Fruit fly (Drosophila melanogaster) whole organism, embryonic: ENCODE data around the gene G6P.

Source experiments
- Bgb ChIP-seq: fragments of 200-800 bp; sonication (Bioruptor generic); IDR thresholded peaks from 2 replicates; pipeline ENCODE4 v1.3.6; 2022; ENCODE audit warnings: missing biosample characterization, missing genetic modification characterization; ENCODE audit not compliant: partially characterized antibody
- C15 ChIP-seq: fragments of 200-800 bp; sonication (Bioruptor generic); IDR thresholded peaks from 3 replicates; pipeline ENCODE4 v1.3.6; 2022; ENCODE audit warnings: missing biosample characterization, missing genetic modification characterization
- CG1024 ChIP-seq: fragments of 200-800 bp; sonication (Bioruptor generic); IDR thresholded peaks from 2 replicates; pipeline ENCODE4 v1.3.6; 2022; ENCODE audit warnings: missing biosample characterization, missing genetic modification characterization
- CG11696 ChIP-seq: fragments of 200-800 bp; sonication (Bioruptor generic); IDR thresholded peaks from 2 replicates; pipeline ENCODE4 v1.3.6; 2022; ENCODE audit warnings: missing biosample characterization, missing genetic modification characterization
- CG12391 ChIP-seq: fragments of 200-800 bp; sonication (Bioruptor generic); optimal IDR thresholded peaks from 3 replicates; lab custom pipeline; 2018; ENCODE audit warnings: missing biosample characterization, mild to moderate bottlenecking, missing genetic modification characterization, moderate library complexity
- CG1529 ChIP-seq: fragments of 200-800 bp; sonication (Bioruptor generic); optimal IDR thresholded peaks from 3 replicates; lab custom pipeline; 2018; ENCODE audit warnings: missing biosample characterization, missing genetic modification characterization
- CG15696 ChIP-seq: fragments of 200-800 bp; sonication (Bioruptor generic); optimal IDR thresholded peaks from 2 replicates; lab custom pipeline; 2019; ENCODE audit warnings: missing biosample characterization, mild to moderate bottlenecking, missing genetic modification characterization, moderate library complexity
- CG1602 ChIP-seq: fragments of 200-800 bp; sonication (Bioruptor generic); optimal IDR thresholded peaks from 3 replicates; lab custom pipeline; 2016; ENCODE audit warnings: missing biosample characterization, missing genetic modification characterization
- CG1647 ChIP-seq: fragments of 200-800 bp; sonication (Bioruptor generic); optimal IDR thresholded peaks from 3 replicates; lab custom pipeline; 2016; ENCODE audit warnings: missing biosample characterization, missing genetic modification characterization
- CG16813 ChIP-seq: fragments of 200-800 bp; sonication (Bioruptor generic); IDR thresholded peaks from 3 replicates; pipeline ENCODE4 v1.3.6; 2022; ENCODE audit warnings: missing biosample characterization, missing genetic modification characterization; ENCODE audit not compliant: partially characterized antibody
- CG17359 ChIP-seq: fragments of 200-800 bp; sonication (Bioruptor generic); optimal IDR thresholded peaks from 3 replicates; lab custom pipeline; 2018; ENCODE audit warnings: missing biosample characterization, mild to moderate bottlenecking, missing genetic modification characterization, moderate library complexity
- CG18011 ChIP-seq: fragments of 200-800 bp; sonication (Bioruptor generic); optimal IDR thresholded peaks from 2 replicates; lab custom pipeline; 2017; ENCODE audit warnings: missing biosample characterization, missing genetic modification characterization, mild to moderate bottlenecking, moderate library complexity, missing genotype
- CG30020 ChIP-seq: fragments of 200-800 bp; optimal IDR thresholded peaks from 2 replicates; lab custom pipeline; 2019; ENCODE audit warnings: missing biosample characterization, mild to moderate bottlenecking, missing genetic modification characterization, moderate library complexity
- CG34376 ChIP-seq: fragments of 200-800 bp; sonication (Bioruptor generic); optimal IDR thresholded peaks from 2 replicates; lab custom pipeline; 2018; ENCODE audit warnings: missing biosample characterization, mild to moderate bottlenecking, missing genetic modification characterization
- CG4360 ChIP-seq: fragments of 200-800 bp; sonication (Bioruptor generic); IDR thresholded peaks from 2 replicates; pipeline ENCODE4 v1.3.6; 2022; ENCODE audit warnings: missing biosample characterization, missing genetic modification characterization
- CG4617 ChIP-seq: fragments of 200-800 bp; sonication (Bioruptor generic); optimal IDR thresholded peaks from 3 replicates; lab custom pipeline; 2016; ENCODE audit warnings: missing biosample characterization, missing genetic modification characterization, borderline replicate concordance
- CG5245 ChIP-seq: fragments of 200-800 bp; sonication (Bioruptor generic); optimal IDR thresholded peaks from 3 replicates; lab custom pipeline; 2016; ENCODE audit warnings: missing biosample characterization, missing genetic modification characterization
- CG6765 ChIP-seq: fragments of 200-800 bp; sonication (Bioruptor generic); optimal IDR thresholded peaks from 3 replicates; lab custom pipeline; 2017; ENCODE audit warnings: missing biosample characterization, mild to moderate bottlenecking, missing genetic modification characterization
- CG8359 ChIP-seq: fragments of 200-800 bp; sonication (Bioruptor generic); optimal IDR thresholded peaks from 2 replicates; lab custom pipeline; 2017; ENCODE audit warnings: missing biosample characterization, mild to moderate bottlenecking, missing genetic modification characterization, borderline replicate concordance
- CG9932 ChIP-seq: fragments of 200-800 bp; sonication (Bioruptor generic); IDR thresholded peaks from 2 replicates; pipeline ENCODE4 v1.3.6; 2022; ENCODE audit warnings: missing biosample characterization, missing genetic modification characterization
- Lim3 ChIP-seq: fragments of 200-800 bp; sonication (Bioruptor generic); IDR thresholded peaks from 2 replicates; pipeline ENCODE4 v1.3.6; 2022; ENCODE audit warnings: missing biosample characterization, missing genetic modification characterization
- Lpt ChIP-seq: fragments of >200 bp; optimal IDR thresholded peaks from 2 replicates; lab custom pipeline; 2018; ENCODE audit warnings: missing biosample characterization, missing genetic modification characterization
- Meics ChIP-seq: fragments of 200-800 bp; sonication (Bioruptor generic); optimal IDR thresholded peaks from 2 replicates; lab custom pipeline; 2017; ENCODE audit warnings: missing biosample characterization, mild to moderate bottlenecking, missing genetic modification characterization
- Pdp1 ChIP-seq, 2 experiments: fragments of 200-800 bp; sonication (Bioruptor generic); optimal IDR thresholded peaks; 3 replicates each; lab custom pipeline; 2016; ENCODE audit warnings: missing biosample characterization in 2 of 2, missing genetic modification characterization in 2 of 2, mild to moderate bottlenecking in 1 of 2, moderate library complexity in 1 of 2
- Sox100B ChIP-seq: fragments of 200-800 bp; sonication (Bioruptor generic); optimal IDR thresholded peaks from 3 replicates; lab custom pipeline; 2018; ENCODE audit warnings: missing biosample characterization, mild to moderate bottlenecking, missing genetic modification characterization
- Sry-δ ChIP-seq: fragments of 200-800 bp; sonication (Bioruptor generic); optimal IDR thresholded peaks from 2 replicates; lab custom pipeline; 2016; ENCODE audit warnings: missing biosample characterization, missing genetic modification characterization
- ac ChIP-seq: fragments of 200-800 bp; sonication (Bioruptor generic); optimal IDR thresholded peaks from 3 replicates; lab custom pipeline; 2017; ENCODE audit warnings: missing biosample characterization, mild to moderate bottlenecking, missing genetic modification characterization
- ap ChIP-seq: fragments of 200-800 bp; sonication (Bioruptor generic); IDR thresholded peaks from 2 replicates; pipeline ENCODE4 v1.3.6; 2022; ENCODE audit warnings: missing biosample characterization, missing genetic modification characterization
- bcd ChIP-seq: fragments of 200-800 bp; sonication (Bioruptor generic); optimal IDR thresholded peaks from 2 replicates; lab custom pipeline; 2017; ENCODE audit warnings: missing biosample characterization, mild to moderate bottlenecking, missing genetic modification characterization
- cas ChIP-seq: fragments of 200-800 bp; sonication (Bioruptor generic); IDR thresholded peaks from 2 replicates; pipeline ENCODE4 v1.3.6; 2022; ENCODE audit warnings: missing biosample characterization, missing genetic modification characterization
- cg ChIP-seq: fragments of 200-800 bp; sonication (Bioruptor generic); optimal IDR thresholded peaks from 3 replicates; lab custom pipeline; 2019; ENCODE audit warnings: missing biosample characterization, mild to moderate bottlenecking, missing genetic modification characterization, moderate library complexity
- chm ChIP-seq: fragments of 200-800 bp; sonication (Bioruptor generic); IDR thresholded peaks from 2 replicates; pipeline ENCODE4 v1.3.6; 2022; ENCODE audit warnings: missing biosample characterization, missing genetic modification characterization
- corto ChIP-seq: fragments of 200-800 bp; sonication (Bioruptor generic); optimal IDR thresholded peaks from 2 replicates; lab custom pipeline; 2016; ENCODE audit warnings: missing biosample characterization, mild to moderate bottlenecking, missing genetic modification characterization, moderate library complexity
- da ChIP-seq: fragments of 200-800 bp; sonication (Bioruptor generic); optimal IDR thresholded peaks from 2 replicates; lab custom pipeline; 2016; ENCODE audit warnings: missing biosample characterization, missing genetic modification characterization
- fd3F ChIP-seq: fragments of 200-800 bp; sonication (Bioruptor generic); optimal IDR thresholded peaks from 2 replicates; lab custom pipeline; 2018; ENCODE audit warnings: missing biosample characterization, mild to moderate bottlenecking, missing genetic modification characterization, moderate library complexity
- ftz-f1 ChIP-seq: fragments of 200-800 bp; sonication (Bioruptor generic); optimal IDR thresholded peaks from 2 replicates; lab custom pipeline; 2016; ENCODE audit warnings: missing biosample characterization, missing genetic modification characterization
- gce ChIP-seq: fragments of 200-800 bp; sonication (Bioruptor generic); IDR thresholded peaks from 3 replicates; pipeline ENCODE4 v1.3.6; 2022; ENCODE audit warnings: missing biosample characterization, missing genetic modification characterization
- gsb-n ChIP-seq: fragments of 200-800 bp; sonication (Bioruptor generic); optimal IDR thresholded peaks from 3 replicates; lab custom pipeline; 2018; ENCODE audit warnings: missing biosample characterization, mild to moderate bottlenecking, missing genetic modification characterization
- her ChIP-seq: fragments of 200-800 bp; sonication (Bioruptor generic); optimal IDR thresholded peaks from 2 replicates; lab custom pipeline; 2016; ENCODE audit warnings: missing biosample characterization, missing genetic modification characterization
- klu ChIP-seq: fragments of 200-800 bp; sonication (Bioruptor generic); IDR thresholded peaks from 2 replicates; pipeline ENCODE4 v1.3.6; 2022; ENCODE audit warnings: missing biosample characterization, missing genetic modification characterization
- kni ChIP-seq: fragments of 200-800 bp; sonication (Bioruptor generic); optimal IDR thresholded peaks from 3 replicates; lab custom pipeline; 2017; ENCODE audit warnings: mild to moderate bottlenecking, missing biosample characterization, missing genetic modification reagents, missing genetic modification characterization
- pita ChIP-seq: fragments of 200-800 bp; sonication (Bioruptor generic); optimal IDR thresholded peaks from 2 replicates; lab custom pipeline; 2017; ENCODE audit warnings: missing biosample characterization, mild to moderate bottlenecking, missing genetic modification characterization
- run ChIP-seq: fragments of 200-800 bp; sonication (Bioruptor generic); optimal IDR thresholded peaks from 3 replicates; lab custom pipeline; 2018; ENCODE audit warnings: missing biosample characterization, mild to moderate bottlenecking, missing genetic modification characterization
- shn ChIP-seq: fragments of 200-800 bp; sonication (Bioruptor generic); optimal IDR thresholded peaks from 3 replicates; lab custom pipeline; 2016; ENCODE audit warnings: missing biosample characterization, missing genetic modification characterization
- so ChIP-seq: fragments of 200-800 bp; sonication (Bioruptor generic); IDR thresholded peaks from 3 replicates; pipeline ENCODE4 v1.3.6; 2022; ENCODE audit warnings: missing biosample characterization, missing genetic modification characterization
- sob ChIP-seq: fragments of 200-800 bp; sonication (Bioruptor generic); IDR thresholded peaks from 2 replicates; pipeline ENCODE4 v1.3.6; 2022; ENCODE audit warnings: missing biosample characterization, missing genetic modification characterization
- twi ChIP-seq: fragments of 200-800 bp; optimal IDR thresholded peaks from 2 replicates; lab custom pipeline; 2019; ENCODE audit warnings: missing biosample characterization, mild to moderate bottlenecking, missing genetic modification characterization, moderate library complexity
- tx ChIP-seq: fragments of 200-800 bp; sonication (Bioruptor generic); optimal IDR thresholded peaks from 2 replicates; lab custom pipeline; 2016; ENCODE audit warnings: missing biosample characterization, missing genetic modification characterization
- z ChIP-seq: fragments of 200-800 bp; sonication (Bioruptor generic); IDR thresholded peaks from 3 replicates; pipeline ENCODE4 v1.3.6; 2022; ENCODE audit warnings: missing biosample characterization, missing genetic modification characterization

G6P gene

DNA sequence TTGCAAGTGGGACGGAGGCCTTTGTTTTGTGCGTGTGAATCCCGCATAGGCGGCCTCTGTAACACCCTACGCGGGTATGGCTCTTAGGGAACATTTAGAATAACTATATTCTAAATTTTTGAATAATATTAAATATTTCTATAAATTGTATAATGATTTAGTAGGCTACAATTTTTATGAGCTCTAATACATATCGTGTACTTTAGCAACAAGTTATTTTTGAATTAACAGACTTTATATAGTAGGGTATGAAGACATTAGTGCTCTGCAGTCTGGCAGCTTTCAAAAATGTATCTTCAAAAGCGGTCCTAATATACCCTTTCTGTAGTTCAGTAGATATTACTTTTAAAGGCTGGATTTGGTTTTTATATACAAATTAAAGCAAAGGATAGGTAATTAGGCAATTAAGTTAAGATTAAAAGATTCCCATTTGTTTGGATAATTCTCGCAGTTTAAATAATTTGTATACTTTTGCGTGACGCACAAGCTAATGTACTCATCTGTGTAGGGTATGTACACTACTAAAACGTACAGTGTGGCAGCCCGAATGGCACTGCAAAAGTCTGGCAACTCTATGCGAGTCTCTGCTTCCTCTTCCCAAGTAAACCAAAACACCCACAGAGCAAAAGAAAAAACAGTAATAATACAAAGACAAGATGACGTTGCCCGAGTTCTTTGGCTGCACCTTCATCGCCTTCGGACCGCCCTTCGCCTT is 49.7 kb downstream of the G6P start, which contains the start of the genes Snx21 and aph-1 (continued):
- TF ChIP-seq CG12391 (tag; lab: Kevin White, UChicago) (peak; percentile 94), kni (GFP tag; lab: Kevin White, UChicago) (peak; percentile 70), da (GFP tag; lab: Kevin White, UChicago) (peak; percentile 52), z (peak; percentile 56; the same call in 1 of the 3 replicates), Pdp1 (GFP tag; optimal IDR thresholded peaks at IDR 0.05; lab: Kevin White, UChicago) (peak; percentile 78 to 91), CG16813 (GFP tag; lab: Robert Waterston, UW) (peak; percentile 18; the same call in 1 of the 3 replicates), chm (GFP tag; lab: Robert Waterston, UW) (peak; percentile 63; the same call in 1 of the 2 replicates), CG9932 (GFP tag; lab: Robert Waterston, UW) (peak; percentile 90), CG34376 (GFP tag; lab: Kevin White, UChicago) (peak; percentile 82), sob (GFP tag; lab: Robert Waterston, UW) (peak; percentile 90), so (peak; percentile 90), CG4617 (peak; percentile 77), bcd (GFP tag; lab: Kevin White, UChicago) (peak; percentile 91), CG1529 (GFP tag; lab: Kevin White, UChicago) (peak; percentile 79), Sry-δ (peak; percentile 67), CG11696 (no peak; the same call in 1 of the 2 replicates), CG30020 (tag; lab: Kevin White, UChicago) (peak; percentile 79), CG5245 (peak; percentile 85), cas (peak; percentile 59; the same call in 1 of the 2 replicates), gce (GFP tag; lab: Robert Waterston, UW) (peak; percentile 56; the same call in 1 of the 3 replicates), shn (GFP tag; lab: Kevin White, UChicago) (peak; percentile 93), ap (GFP tag; lab: Robert Waterston, UW) (peak; percentile 63), ftz-f1 (peak; percentile 34), pita (no peak), CG1647 (GFP tag; lab: Kevin White, UChicago) (peak; percentile 81), gsb-n (peak; percentile 90), CG17359 (peak; percentile 92), Lim3 (0 out of 2 replicates have a peak, but pooled peaks have one; percentile 58), ac (peak; percentile 46), klu (peak; percentile 86), CG6765 (GFP tag; lab: Kevin White, UChicago) (peak; percentile 72), Sox100B (GFP tag; lab: Kevin White, UChicago) (peak; percentile 93), corto (GFP tag; lab: Kevin White, UChicago) (peak; percentile 90), fd3F (GFP tag; lab: Kevin White, UChicago) (peak; percentile 88), her (GFP tag; lab: Kevin White, UChicago) (peak; percentile 82), Meics (GFP tag; lab: Kevin White, UChicago) (peak; percentile 93), twi (tag; lab: Kevin White, UChicago) (peak; percentile 86), CG15696 (tag; lab: Kevin White, UChicago) (peak; percentile 91), Lpt (GFP tag; lab: Kevin White, UChicago) (no peak), CG1602 (GFP tag; lab: Kevin White, UChicago) (peak; percentile 92), CG18011 (GFP tag; lab: Kevin White, UChicago) (peak; percentile 70), tx (peak; percentile 86), cg (GFP tag; lab: Kevin White, UChicago) (no peak), run (tag; lab: Kevin White, UChicago) (peak; percentile 83), Bgb (no peak; the same call in 1 of the 2 replicates), CG8359 (GFP tag; lab: Kevin White, UChicago) (peak; percentile 82), CG4360 (GFP tag; lab: Robert Waterston, UW) (peak; percentile 26; the same call in 1 of the 2 replicates), CG1024 (GFP tag; lab: Robert Waterston, UW) (peak; percentile 47; the same call in 1 of the 2 replicates), C15 (GFP tag; lab: Robert Waterston, UW) (peak; percentile 62; the same call in 2 of the 3 replicates)
